Worm (Caenorhabditis elegans): Measurements from ENCODE around the gene vps-33.1.

DNA sequence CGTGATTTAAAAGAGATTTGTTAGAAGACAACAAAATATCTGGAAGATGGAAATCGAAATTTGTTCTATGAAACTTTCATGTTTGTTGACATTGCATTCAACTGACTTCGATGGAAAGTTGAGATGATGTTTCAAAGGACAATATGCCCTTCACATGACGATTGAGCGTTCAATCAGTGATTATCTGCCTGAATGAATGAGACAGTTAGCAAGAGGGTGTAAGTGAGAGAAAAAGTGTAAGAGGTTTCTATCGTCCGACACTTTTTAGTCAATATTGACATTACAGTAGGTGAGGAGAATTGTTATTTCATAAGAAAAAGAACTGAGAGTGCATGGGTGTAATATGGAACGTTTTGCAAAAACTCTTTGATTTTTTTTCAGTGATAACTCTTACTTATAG lies 32.5 kb downstream of the vps-33.1 start:
- no peak for TF ChIP-seq him-1 (tag; optimal IDR thresholded peaks at IDR 0.05)
- TF ChIP-seq W03F9.2 (tag; optimal IDR thresholded peaks at IDR 0.05): no peak

Data from whole organism, L4/young adult.